Worm (Caenorhabditis elegans) whole organism, early embryonic: ENCODE results near the gene srx-136.

Source experiments
- F13C5.2 ChIP-seq: sonication (generic microtip); optimal IDR thresholded peaks from 2 replicates; lab custom pipeline; 2017; ENCODE audit warnings: mild to moderate bottlenecking, missing genetic modification characterization, inconsistent platforms, missing compliant biosample characterization
- ama-1 ChIP-seq: fragments of 150-350 bp; optimal IDR thresholded peaks from 2 replicates; lab custom pipeline; 2014
- ceh-36 ChIP-seq: sonication (generic microtip); optimal IDR thresholded peaks from 2 replicates; lab custom pipeline; 2016; ENCODE audit warnings: missing genetic modification characterization, inconsistent platforms, missing compliant biosample characterization
- flt-1 ChIP-seq: fragments of 200-800 bp; sonication (Bioruptor generic); IDR thresholded peaks from 2 replicates; pipeline ENCODE4 v1.3.6; 2022; ENCODE audit warnings: missing genetic modification characterization, missing compliant biosample characterization
- hmbx-1 ChIP-seq: sonication (generic microtip); optimal IDR thresholded peaks from 2 replicates; lab custom pipeline; 2016; ENCODE audit warnings: mild to moderate bottlenecking, missing genetic modification characterization, missing compliant biosample characterization
- pes-1 ChIP-seq: fragments of 200-800 bp; sonication (Bioruptor generic); IDR thresholded peaks from 2 replicates; pipeline ENCODE4 v1.3.6; 2022; ENCODE audit warnings: missing genetic modification reagents, missing genetic modification characterization, missing compliant biosample characterization
- tbx-11 ChIP-seq: fragments of 200-800 bp; sonication (Bioruptor generic); IDR thresholded peaks from 2 replicates; pipeline ENCODE4 v1.3.6; 2022; ENCODE audit warnings: missing genetic modification characterization, missing compliant biosample characterization

DNA sequence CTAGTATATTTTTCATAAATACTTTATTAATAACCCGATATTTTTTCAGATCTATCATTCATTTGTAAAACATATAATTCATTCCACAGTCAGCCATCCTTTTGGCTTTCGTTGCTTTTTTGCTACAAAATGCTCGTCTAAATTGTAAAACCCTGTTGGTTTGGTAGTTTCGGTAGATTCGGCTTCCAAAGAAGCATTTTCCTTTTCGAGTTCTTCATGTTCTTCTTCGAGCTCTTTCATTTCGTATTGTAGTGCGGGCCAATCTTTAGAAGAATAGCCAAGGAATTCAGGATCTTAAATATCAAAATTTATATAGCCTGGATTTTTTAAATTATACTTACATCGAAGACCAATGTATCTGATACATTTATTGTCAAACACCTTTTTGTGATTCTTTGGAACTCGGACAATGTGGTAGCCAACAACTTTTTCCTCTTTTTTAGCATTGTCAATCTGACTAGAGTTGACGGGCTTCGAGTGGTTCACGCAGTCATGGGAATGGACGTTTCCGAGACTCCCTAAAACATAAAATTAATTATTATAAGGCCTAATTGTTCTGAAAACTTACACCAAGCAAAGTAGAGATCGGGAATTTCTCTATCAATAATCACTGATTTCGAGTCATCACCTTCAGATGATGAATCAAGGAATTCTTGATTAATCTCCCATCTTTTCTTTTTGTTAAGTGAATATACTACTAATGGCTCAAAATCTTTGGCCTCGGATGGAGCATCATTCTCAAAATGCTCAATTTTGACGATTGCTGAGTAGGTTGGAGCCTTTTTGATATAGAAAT lies 51.1 kb downstream of the srx-136 start:
- TF ChIP-seq ama-1 (lab: Kevin White, UChicago) (no peak), ceh-36 (tag; lab: Kevin White, UChicago) (no peak), tbx-11 (GFP tag; lab: Robert Waterston, UW) (no peak), pes-1 (GFP tag; lab: Robert Waterston, UW) (no peak), hmbx-1 (tag; lab: Kevin White, UChicago) (no peak), flt-1 (GFP tag; lab: Robert Waterston, UW) (no peak), F13C5.2 (no peak)
